Fruit fly (Drosophila melanogaster) whole organism, adult: ENCODE measurements around the gene CG11686.
A peak's percentile ranks its signal among the peaks of the same experiment; 100 is the strongest.

ENCODE experiments used
- CG11617 ChIP-seq: fragments of 200-800 bp; sonication (Bioruptor generic); optimal IDR thresholded peaks from 2 replicates; lab custom pipeline; 2017; ENCODE audit warnings: mild to moderate bottlenecking, missing biosample characterization, missing genetic modification reagents, missing genetic modification characterization
- CG12768 ChIP-seq: fragments of 200-800 bp; sonication (Bioruptor generic); optimal IDR thresholded peaks from 2 replicates; lab custom pipeline; 2017; ENCODE audit warnings: missing biosample characterization, missing genetic modification characterization, mild to moderate bottlenecking, moderate library complexity, missing genetic modification reagents
- CG14711 ChIP-seq: fragments of 200-800 bp; sonication (Bioruptor generic); optimal IDR thresholded peaks from 2 replicates; lab custom pipeline; 2018; ENCODE audit warnings: missing biosample characterization, mild to moderate bottlenecking, missing genetic modification characterization, moderate library complexity
- CG1620 ChIP-seq: fragments of 200-800 bp; sonication (Bioruptor generic); optimal IDR thresholded peaks from 2 replicates; lab custom pipeline; 2016; ENCODE audit warnings: missing biosample characterization, missing genetic modification characterization
- CG33017 ChIP-seq: fragments of 200-800 bp; sonication (Bioruptor generic); optimal IDR thresholded peaks from 2 replicates; lab custom pipeline; 2018; ENCODE audit warnings: missing biosample characterization, mild to moderate bottlenecking, missing genetic modification characterization, moderate library complexity
- CG5204 ChIP-seq: fragments of 200-800 bp; sonication (Bioruptor generic); optimal IDR thresholded peaks from 2 replicates; lab custom pipeline; 2016; ENCODE audit warnings: missing biosample characterization, missing genetic modification characterization
- CG7045 ChIP-seq: fragments of 200-800 bp; sonication (Bioruptor generic); optimal IDR thresholded peaks from 2 replicates; lab custom pipeline; 2017; ENCODE audit warnings: missing biosample characterization, mild to moderate bottlenecking, missing genetic modification characterization
- CG7101 ChIP-seq: fragments of 200-800 bp; sonication (Bioruptor generic); optimal IDR thresholded peaks from 2 replicates; lab custom pipeline; 2018; ENCODE audit warnings: missing biosample characterization, mild to moderate bottlenecking, missing genetic modification characterization, moderate library complexity
- Clk ChIP-seq: fragments of 200-800 bp; sonication (Bioruptor generic); optimal IDR thresholded peaks from 2 replicates; lab custom pipeline; 2017; ENCODE audit warnings: missing biosample characterization, missing genetic modification characterization
- Crg-1 ChIP-seq: fragments of 200-800 bp; sonication (Bioruptor generic); optimal IDR thresholded peaks from 2 replicates; lab custom pipeline; 2016; ENCODE audit warnings: missing biosample characterization, missing genetic modification characterization
- Hr96 ChIP-seq: fragments of 200-800 bp; sonication (Bioruptor generic); optimal IDR thresholded peaks from 2 replicates; lab custom pipeline; 2016; ENCODE audit warnings: missing biosample characterization, missing genetic modification characterization
- Mnt ChIP-seq: fragments of 200-800 bp; sonication (Bioruptor generic); optimal IDR thresholded peaks from 2 replicates; lab custom pipeline; 2016; ENCODE audit warnings: missing biosample characterization, mild to moderate bottlenecking, missing genetic modification characterization
- bab1 ChIP-seq: fragments of 200-800 bp; sonication (Bioruptor generic); optimal IDR thresholded peaks from 3 replicates; lab custom pipeline; 2019; ENCODE audit warnings: missing biosample characterization, mild to moderate bottlenecking, missing genetic modification characterization, moderate library complexity
- cic ChIP-seq: fragments of 200-800 bp; sonication (Bioruptor generic); optimal IDR thresholded peaks from 2 replicates; lab custom pipeline; 2017; ENCODE audit warnings: missing biosample characterization, mild to moderate bottlenecking, missing genetic modification characterization, moderate library complexity
- cnc ChIP-seq, 2 experiments: fragments of >200 bp; optimal IDR thresholded peaks; 2 replicates each; lab custom pipeline; 2017
- kay ChIP-seq: fragments of 200-800 bp; sonication (Bioruptor generic); peaks from one replicate; lab custom pipeline; 2016; ENCODE audit warnings: missing biosample characterization, missing genetic modification characterization, borderline replicate concordance
- ovo ChIP-seq: fragments of 200-800 bp; sonication (Bioruptor generic); optimal IDR thresholded peaks from 2 replicates; lab custom pipeline; 2016; ENCODE audit warnings: missing biosample characterization, missing genetic modification characterization
- pad ChIP-seq: fragments of 200-800 bp; sonication (Bioruptor generic); optimal IDR thresholded peaks from 3 replicates; lab custom pipeline; 2017; ENCODE audit warnings: missing biosample characterization, missing genetic modification characterization, mild to moderate bottlenecking, moderate library complexity, missing genetic modification reagents
- tj ChIP-seq: fragments of 200-800 bp; sonication (Bioruptor generic); optimal IDR thresholded peaks from 3 replicates; lab custom pipeline; 2017; ENCODE audit warnings: missing biosample characterization, mild to moderate bottlenecking, missing genetic modification characterization, moderate library complexity
- toe ChIP-seq: fragments of 200-800 bp; sonication (Bioruptor generic); optimal IDR thresholded peaks from 2 replicates; lab custom pipeline; 2016; ENCODE audit warnings: missing biosample characterization, missing genetic modification characterization

The CG11686 gene

dm6 chr3R:13270648-13271047, 10.5 kb downstream of the CG11686 start:
- TF ChIP-seq Clk (GFP tag; lab: Kevin White, UChicago) (no peak), ovo (GFP tag; lab: Kevin White, UChicago) (no peak), Crg-1 (GFP tag; lab: Kevin White, UChicago) (no peak), Hr96 (GFP tag; lab: Kevin White, UChicago) (no peak), cic (no peak), CG7101 (tag; lab: Kevin White, UChicago) (no peak), pad (no peak)

dm6 chr3R:13271758-13272157, 11.6 kb downstream of the CG11686 start, which contains the start of gene TBC1D5:
Gene TBC1D5, minus strand, starts transcription at chr3R:13272011.
- TF ChIP-seq CG5204 (GFP tag; lab: Kevin White, UChicago) (no peak), tj (no peak), CG14711 (tag; lab: Kevin White, UChicago) (peak; percentile 16), Mnt (GFP tag; lab: Kevin White, UChicago) (no peak), bab1 (peak; percentile 13)

- no peak for TF ChIP-seq cic
- TF ChIP-seq Hr96 (GFP tag; lab: Kevin White, UChicago) = no peak
- TF ChIP-seq Crg-1 (GFP tag; lab: Kevin White, UChicago) = no peak
- TF ChIP-seq cnc (optimal IDR thresholded peaks at IDR 0.05; lab: Kevin White, UChicago) = no peak
- no peak for TF ChIP-seq CG5204 (GFP tag; lab: Kevin White, UChicago)
- TF ChIP-seq CG33017 (tag; lab: Kevin White, UChicago) = no peak
- TF ChIP-seq CG7101 (tag; lab: Kevin White, UChicago) = no peak
- no peak for TF ChIP-seq CG7045 (GFP tag; lab: Kevin White, UChicago)
- TF ChIP-seq CG1620 (GFP tag; lab: Kevin White, UChicago) = no peak
- TF ChIP-seq CG11617 (GFP tag; lab: Kevin White, UChicago) = no peak
- TF ChIP-seq CG12768 (GFP tag; lab: Kevin White, UChicago) = no peak
- no peak for TF ChIP-seq bab1
- TF ChIP-seq pad = no peak
- no peak for TF ChIP-seq kay (GFP tag; lab: Kevin White, UChicago)
- no peak for TF ChIP-seq Mnt (GFP tag; lab: Kevin White, UChicago)
- no peak for TF ChIP-seq tj
- TF ChIP-seq CG14711 (tag; lab: Kevin White, UChicago) = no peak
- no peak for TF ChIP-seq ovo (GFP tag; lab: Kevin White, UChicago)
These were observed 13.3 kb downstream of the CG11686 start for dm6 chr3R:13273462-13273861.

- TF ChIP-seq CG12768 (GFP tag; lab: Kevin White, UChicago) = no peak
- TF ChIP-seq toe (GFP tag; lab: Kevin White, UChicago) = no peak
- no peak for TF ChIP-seq cnc (optimal IDR thresholded peaks at IDR 0.05; lab: Kevin White, UChicago)
These were observed 14.2 kb downstream of the CG11686 start for dm6 chr3R:13274257-13274796.

- TF ChIP-seq tj (no peak), CG7045 (GFP tag; lab: Kevin White, UChicago) (no peak), Crg-1 (GFP tag; lab: Kevin White, UChicago) (no peak), pad (no peak), CG33017 (tag; lab: Kevin White, UChicago) (no peak), CG11617 (GFP tag; lab: Kevin White, UChicago) (no peak), toe (GFP tag; lab: Kevin White, UChicago) (no peak), CG7101 (tag; lab: Kevin White, UChicago) (no peak), Mnt (GFP tag; lab: Kevin White, UChicago) (no peak), bab1 (no peak), CG12768 (GFP tag; lab: Kevin White, UChicago) (no peak), Clk (GFP tag; lab: Kevin White, UChicago) (no peak), kay (GFP tag; lab: Kevin White, UChicago) (no peak), cnc (optimal IDR thresholded peaks at IDR 0.05; lab: Kevin White, UChicago) (no peak), CG14711 (tag; lab: Kevin White, UChicago) (no peak), cic (no peak), ovo (GFP tag; lab: Kevin White, UChicago) (no peak), CG5204 (GFP tag; lab: Kevin White, UChicago) (no peak), Hr96 (GFP tag; lab: Kevin White, UChicago) (no peak)
These were observed 15.3 kb downstream of the CG11686 start for dm6 chr3R:13275473-13275872.

- TF ChIP-seq CG11617 (GFP tag; lab: Kevin White, UChicago) (no peak), CG12768 (GFP tag; lab: Kevin White, UChicago) (no peak), CG7045 (GFP tag; lab: Kevin White, UChicago) (no peak), CG5204 (GFP tag; lab: Kevin White, UChicago) (no peak), pad (no peak), ovo (GFP tag; lab: Kevin White, UChicago) (no peak), Crg-1 (GFP tag; lab: Kevin White, UChicago) (no peak), CG14711 (tag; lab: Kevin White, UChicago) (no peak), CG33017 (tag; lab: Kevin White, UChicago) (no peak), Hr96 (GFP tag; lab: Kevin White, UChicago) (no peak), CG1620 (GFP tag; lab: Kevin White, UChicago) (no peak), tj (no peak), Mnt (GFP tag; lab: Kevin White, UChicago) (no peak)
These were observed 19.3 kb downstream of the CG11686 start, which contains the start of gene CG8630 for dm6 chr3R:13279419-13279818. Gene CG8630, plus strand, starts transcription at chr3R:13279721.
